Fruit fly (Drosophila melanogaster): ENCODE data around the gene CG42526.
A peak's percentile ranks its signal among the peaks of the same experiment; 100 is the strongest.

CG42526 gene

DNA sequence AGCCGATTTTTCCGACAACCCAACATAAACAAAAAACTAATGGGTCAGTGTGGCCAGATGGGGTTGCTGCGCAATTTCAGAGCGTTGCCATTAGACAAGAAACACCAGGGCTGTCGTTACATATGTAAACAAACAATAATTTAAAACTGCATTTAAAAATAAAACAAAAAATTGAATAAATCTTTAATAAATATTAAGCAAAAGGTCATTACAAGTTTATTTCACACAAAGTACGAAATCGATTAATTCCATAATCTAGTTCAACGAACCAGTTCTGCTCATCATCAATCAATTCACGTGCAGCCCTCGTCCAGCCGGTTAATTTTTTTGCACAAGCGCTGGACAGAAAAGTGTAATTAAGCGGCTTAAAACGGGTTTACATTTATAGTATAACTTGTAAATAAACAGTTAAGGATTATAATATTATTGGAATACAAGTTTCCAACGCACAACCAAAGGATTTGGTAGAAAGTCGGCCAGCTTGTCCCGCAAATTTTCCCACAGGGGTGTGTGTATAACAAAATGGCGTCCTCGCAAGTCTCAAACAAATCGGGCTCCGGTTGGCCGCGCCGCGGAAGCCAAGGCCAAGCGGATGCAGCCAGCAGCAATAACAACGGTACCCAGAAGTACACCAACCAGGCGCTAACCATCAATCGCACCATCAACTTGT, 24.3 kb downstream of the CG42526 start, which contains the start of the genes CG4022 and Cpsf5 (continued):
- peak; percentile 85 for TF ChIP-seq Hmr (GFP tag; optimal IDR thresholded peaks at IDR 0.05)
- TF ChIP-seq fd3F (GFP tag; optimal IDR thresholded peaks at IDR 0.05): peak; percentile 87
- peak; percentile 83 for TF ChIP-seq CG2116 (GFP tag; optimal IDR thresholded peaks at IDR 0.05)
- TF ChIP-seq CG6654 (GFP tag; optimal IDR thresholded peaks at IDR 0.05): no peak
- peak; percentile 67 for TF ChIP-seq pho (GFP tag; optimal IDR thresholded peaks at IDR 0.05)
- TF ChIP-seq gce (GFP tag; IDR thresholded peaks at IDR 0.05): peak; percentile 80; the same call in 1 of the 3 replicates
- peak; percentile 78 for TF ChIP-seq Fer3 (tag; optimal IDR thresholded peaks at IDR 0.05)
- peak; percentile 81 for TF ChIP-seq tap (tag; optimal IDR thresholded peaks at IDR 0.05)
- TF ChIP-seq lilli (GFP tag; optimal IDR thresholded peaks at IDR 0.05): peak; percentile 90
- TF ChIP-seq CG10431 (GFP tag; optimal IDR thresholded peaks at IDR 0.05): peak; percentile 81
- peak; percentile 87 for TF ChIP-seq PHDP (tag; optimal IDR thresholded peaks at IDR 0.05)
- TF ChIP-seq nau (GFP tag; optimal IDR thresholded peaks at IDR 0.05): peak; percentile 36
- peak; percentile 85 for TF ChIP-seq Mad (GFP tag; optimal IDR thresholded peaks at IDR 0.05)
- peak; percentile 34 for TF ChIP-seq Dad (GFP tag; optimal IDR thresholded peaks at IDR 0.05)
- TF ChIP-seq nmo (GFP tag; optimal IDR thresholded peaks at IDR 0.05): peak; percentile 91
- TF ChIP-seq bowl (GFP tag; IDR thresholded peaks at IDR 0.05): 0 out of 2 replicates have a peak, but pooled peaks have one; percentile 13
- no peak for TF ChIP-seq MTF-1 (GFP tag; optimal IDR thresholded peaks at IDR 0.05; ENCODE audit: borderline replicate concordance)
- TF ChIP-seq CG18764 (GFP tag; optimal IDR thresholded peaks at IDR 0.05): peak; percentile 63
- peak; percentile 62 for TF ChIP-seq CG12744 (GFP tag; optimal IDR thresholded peaks at IDR 0.05)
- TF ChIP-seq yki (optimal IDR thresholded peaks at IDR 0.05): no peak
- peak; percentile 84 for TF ChIP-seq dysf (GFP tag; IDR thresholded peaks at IDR 0.05)
- TF ChIP-seq CHES-1-like (GFP tag; optimal IDR thresholded peaks at IDR 0.05): peak; percentile 60
- TF ChIP-seq mam (GFP tag; optimal IDR thresholded peaks at IDR 0.05): peak; percentile 73
- no peak for TF ChIP-seq CG8478 (optimal IDR thresholded peaks at IDR 0.05)
- peak; percentile 69 for TF ChIP-seq Six4 (GFP tag; optimal IDR thresholded peaks at IDR 0.05)
- TF ChIP-seq Jarid2 (GFP tag; optimal IDR thresholded peaks at IDR 0.05): no peak
- peak; percentile 86 for TF ChIP-seq CG4424 (GFP tag; optimal IDR thresholded peaks at IDR 0.05)
- peak; percentile 32 for TF ChIP-seq Mes4 (GFP tag; optimal IDR thresholded peaks at IDR 0.05)
- peak; percentile 71 for TF ChIP-seq kay (GFP tag; optimal IDR thresholded peaks at IDR 0.05)
- no peak for TF ChIP-seq NK7.1 (GFP tag; optimal IDR thresholded peaks at IDR 0.05)
- TF ChIP-seq inv (GFP tag; IDR thresholded peaks at IDR 0.05; ENCODE audit: partially characterized antibody): peak; percentile 49; the same call in 1 of the 2 replicates
- peak; percentile 86 for TF ChIP-seq CG10366 (GFP tag; IDR thresholded peaks at IDR 0.05)
- peak; percentile 79 for TF ChIP-seq CG7839 (tag; optimal IDR thresholded peaks at IDR 0.05)
- TF ChIP-seq da (GFP tag; optimal IDR thresholded peaks at IDR 0.05): peak; percentile 21
- TF ChIP-seq dmrt99B (tag; optimal IDR thresholded peaks at IDR 0.05): no peak
- TF ChIP-seq Deaf1 (tag; optimal IDR thresholded peaks at IDR 0.05): peak; percentile 60
- TF ChIP-seq CG17361 (GFP tag; IDR thresholded peaks at IDR 0.05): peak; percentile 82
- TF ChIP-seq unc-4 (GFP tag; IDR thresholded peaks at IDR 0.05; ENCODE audit: partially characterized antibody): 0 out of 2 replicates have a peak, but pooled peaks have one; percentile 16
- no peak for TF ChIP-seq CG6813 (GFP tag; optimal IDR thresholded peaks at IDR 0.05)
- TF ChIP-seq CG12769 (tag; optimal IDR thresholded peaks at IDR 0.05): peak; percentile 71
- TF ChIP-seq Atf-2 (GFP tag; optimal IDR thresholded peaks at IDR 0.05): no peak
- no peak for TF ChIP-seq sim (GFP tag; IDR thresholded peaks at IDR 0.05)
- peak; percentile 80 for TF ChIP-seq CG10654 (GFP tag; optimal IDR thresholded peaks at IDR 0.05)
- TF ChIP-seq MESR4 (GFP tag; optimal IDR thresholded peaks at IDR 0.05): peak; percentile 50
- TF ChIP-seq Nf-YB (GFP tag; optimal IDR thresholded peaks at IDR 0.05): peak; percentile 70
- TF ChIP-seq otp (GFP tag; IDR thresholded peaks at IDR 0.05): peak; percentile 74; the same call in 1 of the 3 replicates
- peak; percentile 82 for TF ChIP-seq CG11504 (tag; optimal IDR thresholded peaks at IDR 0.05)
- TF ChIP-seq salm (tag; optimal IDR thresholded peaks at IDR 0.05): peak; percentile 43
- peak; percentile 35 for TF ChIP-seq grn (GFP tag; optimal IDR thresholded peaks at IDR 0.05)
- TF ChIP-seq ase (GFP tag; IDR thresholded peaks at IDR 0.05): peak; percentile 73; the same call in 2 of the 3 replicates
